Worm (Caenorhabditis elegans) whole organism, young adult: Measurements from ENCODE around the gene Y116A8A.6.
A peak's percentile ranks its signal among the peaks of the same experiment; 100 is the strongest.

ENCODE experiments used
- T07F8.4 ChIP-seq: sonication (generic microtip); optimal IDR thresholded peaks from 2 replicates; lab custom pipeline; 2016; ENCODE audit warnings: mild to moderate bottlenecking, missing genetic modification characterization, moderate library complexity, missing compliant biosample characterization
- akir-1 ChIP-seq: fragments of 200-800 bp; sonication (Bioruptor generic); optimal IDR thresholded peaks from 2 replicates; lab custom pipeline; 2018; ENCODE audit warnings: mild to moderate bottlenecking, missing genetic modification characterization, moderate library complexity, missing compliant biosample characterization
- atf-7 ChIP-seq: sonication (generic microtip); optimal IDR thresholded peaks from 2 replicates; lab custom pipeline; 2017; ENCODE audit warnings: mild to moderate bottlenecking, missing genetic modification characterization, missing compliant biosample characterization
- bed-2 ChIP-seq: fragments of 200-800 bp; sonication (Bioruptor generic); IDR thresholded peaks from 2 replicates; pipeline ENCODE4 v1.3.6; 2022; ENCODE audit warnings: missing genetic modification reagents, missing genetic modification characterization, missing compliant biosample characterization
- ceh-27 ChIP-seq: fragments of 200-800 bp; sonication (Bioruptor generic); optimal IDR thresholded peaks from 2 replicates; lab custom pipeline; 2018; ENCODE audit warnings: mild to moderate bottlenecking, missing genetic modification characterization, moderate library complexity, missing compliant biosample characterization
- ceh-58 ChIP-seq: fragments of 200-800 bp; sonication (Bioruptor generic); IDR thresholded peaks from 2 replicates; pipeline ENCODE4 v1.3.6; 2022; ENCODE audit warnings: missing genetic modification characterization, missing compliant biosample characterization
- die-1 ChIP-seq: sonication (generic microtip); optimal IDR thresholded peaks from 2 replicates; lab custom pipeline; 2016; ENCODE audit warnings: missing genotype, mild to moderate bottlenecking, missing genetic modification characterization, missing compliant biosample characterization
- egrh-3 ChIP-seq: fragments of 200-800 bp; sonication (Bioruptor generic); IDR thresholded peaks from 2 replicates; pipeline ENCODE4 v1.3.6; 2022; ENCODE audit warnings: missing genetic modification reagents, missing genetic modification characterization, missing compliant biosample characterization
- lin-35 ChIP-seq, 3 experiments: fragments of 150-350 bp in 2 of 3; sonication (generic microtip) in 1 of 3; optimal IDR thresholded peaks; 2 replicates each; lab custom pipeline; 2014 to 2018; ENCODE audit warnings: missing biosample characterization in 3 of 3, missing genetic modification characterization in 3 of 3, missing genetic modification reagents in 3 of 3
- madf-3 ChIP-seq: fragments of 200-800 bp; sonication (Bioruptor generic); IDR thresholded peaks from 2 replicates; pipeline ENCODE4 v1.3.6; 2022; ENCODE audit warnings: missing genetic modification reagents, missing genetic modification characterization, missing compliant biosample characterization
- mcd-1 ChIP-seq: fragments of 200-800 bp; sonication (Bioruptor generic); IDR thresholded peaks from 2 replicates; pipeline ENCODE4 v1.3.6; 2022; ENCODE audit warnings: missing genetic modification reagents, missing genetic modification characterization, missing compliant biosample characterization
- nhr-120 ChIP-seq: fragments of 200-800 bp; sonication (Bioruptor generic); IDR thresholded peaks from 2 replicates; pipeline ENCODE4 v1.3.6; 2022; ENCODE audit warnings: missing genetic modification characterization, missing compliant biosample characterization
- pbrm-1 ChIP-seq: fragments of 200-800 bp; sonication (Bioruptor generic); IDR thresholded peaks from 2 replicates; pipeline ENCODE4 v1.3.6; 2022; ENCODE audit warnings: missing genetic modification reagents, missing genetic modification characterization, missing compliant biosample characterization
- repo-1 ChIP-seq: sonication (generic microtip); optimal IDR thresholded peaks from 2 replicates; lab custom pipeline; 2017; ENCODE audit warnings: mild to moderate bottlenecking, missing genetic modification characterization, missing compliant biosample characterization
- unc-62 ChIP-seq: fragments of 150-350 bp; optimal IDR thresholded peaks from 2 replicates; lab custom pipeline; 2014; ENCODE audit warnings: missing biosample characterization, missing genetic modification reagents, missing genetic modification characterization
- zfh-2 ChIP-seq: fragments of 200-800 bp; sonication (Bioruptor generic); conservative IDR thresholded peaks from 2 replicates; pipeline ENCODE4 v1.3.6; 2022; ENCODE audit warnings: missing genetic modification reagents, missing genetic modification characterization, missing compliant biosample characterization
- ztf-25 ChIP-seq: fragments of 200-800 bp; sonication (Bioruptor generic); IDR thresholded peaks from 2 replicates; pipeline ENCODE4 v1.3.6; 2022; ENCODE audit warnings: missing genetic modification reagents, missing genetic modification characterization, missing compliant biosample characterization

Y116A8A.6 gene

ce11 chrIV:16777758-16778157 is 50.8 kb downstream of the Y116A8A.6 start:
- TF ChIP-seq atf-7 (tag; lab: Kevin White, UChicago) = no peak
- no peak for TF ChIP-seq ceh-27 (GFP tag; lab: Kevin White, UChicago)
- no peak for TF ChIP-seq nhr-120 (GFP tag; lab: Robert Waterston, UW)
- TF ChIP-seq egrh-3 (GFP tag; lab: Robert Waterston, UW) = 0 out of 2 replicates have a peak, but pooled peaks have one; percentile 9
- no peak for TF ChIP-seq akir-1 (GFP tag; lab: Kevin White, UChicago)
- TF ChIP-seq ztf-25 = 0 out of 2 replicates have a peak, but pooled peaks have one; percentile 28
- TF ChIP-seq T07F8.4 (tag; lab: Kevin White, UChicago) = no peak
- TF ChIP-seq unc-62 (GFP tag; lab: Kevin White, UChicago) = no peak
- 0 out of 2 replicates have a peak, but pooled peaks have one; percentile 7 for TF ChIP-seq ceh-58
- peak; percentile 71 for TF ChIP-seq zfh-2 (GFP tag; lab: Robert Waterston, UW)

ce11 chrIV:16776915-16777314 is 51.7 kb downstream of the Y116A8A.6 start:
- TF ChIP-seq madf-3 (no peak), bed-2 (GFP tag; lab: Robert Waterston, UW) (no peak), mcd-1 (GFP tag; lab: Robert Waterston, UW) (no peak), lin-35 (GFP tag; optimal IDR thresholded peaks at IDR 0.05; lab: Kevin White, UChicago) (no peak), repo-1 (tag; lab: Kevin White, UChicago) (no peak), die-1 (tag; lab: Kevin White, UChicago) (no peak), pbrm-1 (GFP tag; lab: Robert Waterston, UW) (no peak)
